Worm (Caenorhabditis elegans) whole organism, L1 larva: Measurements from ENCODE around the gene B0303.16.

ENCODE experiments used
- C04F5.9 ChIP-seq: sonication (generic microtip); optimal IDR thresholded peaks from 2 replicates; lab custom pipeline; 2016; ENCODE audit warnings: missing genetic modification characterization, missing compliant biosample characterization
- C16A3.4 ChIP-seq: fragments of 150-350 bp; optimal IDR thresholded peaks from 2 replicates; lab custom pipeline; 2014; ENCODE audit warnings: missing biosample characterization, missing genetic modification characterization
- C34B4.2 ChIP-seq: sonication (generic microtip); optimal IDR thresholded peaks from 2 replicates; lab custom pipeline; 2017; ENCODE audit warnings: mild to moderate bottlenecking, missing genetic modification characterization, missing compliant biosample characterization
- F16B12.6 ChIP-seq: fragments of 150-350 bp; optimal IDR thresholded peaks from 2 replicates; lab custom pipeline; 2014; ENCODE audit warnings: missing biosample characterization, missing genetic modification characterization
- Y116A8C.19 ChIP-seq: sonication (generic microtip); optimal IDR thresholded peaks from 2 replicates; lab custom pipeline; 2016; ENCODE audit warnings: missing compliant biosample characterization, missing genetic modification characterization, borderline replicate concordance
- alr-1 ChIP-seq: fragments of 200-800 bp; sonication (Bioruptor generic); optimal IDR thresholded peaks from 2 replicates; lab custom pipeline; 2018; ENCODE audit warnings: borderline replicate concordance, mild to moderate bottlenecking, missing genetic modification characterization, missing compliant biosample characterization
- ama-1 ChIP-seq: fragments of 150-350 bp; optimal IDR thresholded peaks from 2 replicates; lab custom pipeline; 2014
- blmp-1 ChIP-seq: fragments of 150-350 bp; optimal IDR thresholded peaks from 2 replicates; lab custom pipeline; 2014; ENCODE audit warnings: missing biosample characterization, missing genetic modification characterization
- ceh-63 ChIP-seq: fragments of 200-800 bp; sonication (Bioruptor generic); optimal IDR thresholded peaks from 2 replicates; lab custom pipeline; 2018; ENCODE audit warnings: mild to moderate bottlenecking, missing genetic modification characterization, missing compliant biosample characterization
- ceh-8 ChIP-seq: fragments of 200-800 bp; sonication (Bioruptor generic); optimal IDR thresholded peaks from 2 replicates; lab custom pipeline; 2018; ENCODE audit warnings: mild to moderate bottlenecking, missing genetic modification characterization, moderate library complexity, missing compliant biosample characterization
- ceh-82 ChIP-seq, 3 experiments: fragments of 150-350 bp in 1 of 3; sonication (generic microtip) in 2 of 3; optimal IDR thresholded peaks; 2 replicates each; lab custom pipeline; 2014 to 2017; ENCODE audit warnings: missing biosample characterization in 3 of 3, missing genetic modification characterization in 3 of 3
- ces-1 ChIP-seq: fragments of 150-350 bp; optimal IDR thresholded peaks from 2 replicates; lab custom pipeline; 2014; ENCODE audit warnings: missing biosample characterization, missing genetic modification reagents, missing genetic modification characterization
- dsc-1 ChIP-seq: sonication (generic microtip); optimal IDR thresholded peaks from 2 replicates; lab custom pipeline; 2016; ENCODE audit warnings: mild to moderate bottlenecking, missing genetic modification characterization, missing compliant biosample characterization
- efl-1 ChIP-seq, 4 experiments: fragments of 150-350 bp; optimal IDR thresholded peaks in 3 of 4; peaks in 1 of 4; 1 replicate in 1 of 4; 2 replicates in 3 of 4; lab custom pipeline; 2014; ENCODE audit warnings: missing biosample characterization in 2 of 4, missing genetic modification characterization in 2 of 4, missing genetic modification reagents in 2 of 4
- efl-3 ChIP-seq: fragments of 200-800 bp; sonication (Bioruptor generic); optimal IDR thresholded peaks from 2 replicates; lab custom pipeline; 2018; ENCODE audit warnings: mild to moderate bottlenecking, missing genetic modification characterization, missing compliant biosample characterization
- fkh-10 ChIP-seq: sonication (generic microtip); optimal IDR thresholded peaks from 2 replicates; lab custom pipeline; 2017; ENCODE audit warnings: missing biosample characterization, missing genetic modification reagents, missing genetic modification characterization
- fkh-4 ChIP-seq: sonication (generic microtip); optimal IDR thresholded peaks from 2 replicates; lab custom pipeline; 2016; ENCODE audit warnings: missing compliant biosample characterization, missing genetic modification characterization, borderline replicate concordance
- fkh-8 ChIP-seq: sonication (generic microtip); optimal IDR thresholded peaks from 2 replicates; lab custom pipeline; 2016; ENCODE audit warnings: mild to moderate bottlenecking, missing genetic modification characterization, missing compliant biosample characterization
- fos-1 ChIP-seq: fragments of 150-350 bp; optimal IDR thresholded peaks from 2 replicates; lab custom pipeline; 2014; ENCODE audit warnings: missing biosample characterization, missing genetic modification characterization
- grh-1 ChIP-seq: fragments of 200-800 bp; sonication (Bioruptor generic); IDR thresholded peaks from 2 replicates; pipeline ENCODE4 v1.3.6; 2022; ENCODE audit warnings: missing genetic modification reagents, missing genetic modification characterization, missing compliant biosample characterization
- hlh-17 ChIP-seq: fragments of 200-800 bp; sonication (Bioruptor generic); optimal IDR thresholded peaks from 2 replicates; lab custom pipeline; 2018; ENCODE audit warnings: missing genetic modification characterization, mild to moderate bottlenecking, missing compliant biosample characterization, moderate library complexity, borderline replicate concordance
- hlh-4 ChIP-seq: sonication (generic microtip); optimal IDR thresholded peaks from 2 replicates; lab custom pipeline; 2016; ENCODE audit warnings: mild to moderate bottlenecking, missing genetic modification characterization, missing compliant biosample characterization
- hpl-2 ChIP-seq: fragments of 150-350 bp; optimal IDR thresholded peaks from 2 replicates; lab custom pipeline; 2014; ENCODE audit warnings: missing biosample characterization, missing genetic modification reagents, missing genetic modification characterization
- lin-14 ChIP-seq: fragments of 200-800 bp; sonication (Bioruptor generic); optimal IDR thresholded peaks from 2 replicates; lab custom pipeline; 2018; ENCODE audit warnings: mild to moderate bottlenecking, missing genetic modification characterization, moderate library complexity, missing compliant biosample characterization
- lin-15B ChIP-seq: fragments of 150-350 bp; sonication (generic microtip); optimal IDR thresholded peaks from 3 replicates; lab custom pipeline; 2014; ENCODE audit warnings: missing biosample characterization, missing genetic modification characterization
- lin-35 ChIP-seq, 2 experiments: fragments of 150-350 bp; optimal IDR thresholded peaks; 2 replicates each; lab custom pipeline; 2014; ENCODE audit warnings: missing biosample characterization in 2 of 2, missing genetic modification characterization in 2 of 2, missing genetic modification reagents in 2 of 2
- lir-3 ChIP-seq: sonication (generic microtip); optimal IDR thresholded peaks from 2 replicates; lab custom pipeline; 2016; ENCODE audit warnings: mild to moderate bottlenecking, missing genetic modification characterization, moderate library complexity, missing compliant biosample characterization; ENCODE audit not compliant: poor library complexity
- lsy-2 ChIP-seq, 2 experiments: fragments of 150-350 bp; optimal IDR thresholded peaks; 2 replicates each; lab custom pipeline; 2014; ENCODE audit warnings: missing biosample characterization in 2 of 2, missing genetic modification characterization in 2 of 2
- mdl-1 ChIP-seq, 2 experiments: fragments of 150-350 bp; optimal IDR thresholded peaks; 2 replicates each; lab custom pipeline; 2014 to 2017; ENCODE audit warnings: missing biosample characterization in 2 of 2, missing genetic modification characterization in 2 of 2, inconsistent platforms in 1 of 2
- mep-1 ChIP-seq: fragments of 150-350 bp; optimal IDR thresholded peaks from 2 replicates; lab custom pipeline; 2014; ENCODE audit warnings: missing biosample characterization, missing genetic modification characterization
- nhr-11 ChIP-seq: fragments of 150-350 bp; optimal IDR thresholded peaks from 2 replicates; lab custom pipeline; 2014; ENCODE audit warnings: missing biosample characterization, missing genetic modification characterization
- nhr-19 ChIP-seq: fragments of 200-800 bp; sonication (Bioruptor generic); conservative IDR thresholded peaks from 2 replicates; pipeline ENCODE4 v1.3.6; 2022; ENCODE audit warnings: missing genetic modification characterization, missing compliant biosample characterization
- nhr-20 ChIP-seq: sonication (generic microtip); optimal IDR thresholded peaks from 2 replicates; lab custom pipeline; 2016; ENCODE audit warnings: mild to moderate bottlenecking, missing genetic modification characterization, missing compliant biosample characterization
- nhr-237 ChIP-seq: fragments of 150-350 bp; optimal IDR thresholded peaks from 2 replicates; lab custom pipeline; 2014; ENCODE audit warnings: missing biosample characterization, missing genetic modification characterization
- nhr-28 ChIP-seq: fragments of 150-350 bp; optimal IDR thresholded peaks from 2 replicates; lab custom pipeline; 2014; ENCODE audit warnings: missing biosample characterization, missing genetic modification characterization
- nhr-47 ChIP-seq: sonication (generic microtip); optimal IDR thresholded peaks from 2 replicates; lab custom pipeline; 2016; ENCODE audit warnings: mild to moderate bottlenecking, missing genetic modification characterization, moderate library complexity, missing compliant biosample characterization
- nhr-71 ChIP-seq: sonication (generic microtip); optimal IDR thresholded peaks from 2 replicates; lab custom pipeline; 2016; ENCODE audit warnings: mild to moderate bottlenecking, missing genetic modification characterization, moderate library complexity, missing compliant biosample characterization
- nhr-77 ChIP-seq: fragments of 150-350 bp; optimal IDR thresholded peaks from 2 replicates; lab custom pipeline; 2014; ENCODE audit warnings: missing biosample characterization, missing genetic modification characterization
- nhr-84 ChIP-seq: sonication (generic microtip); optimal IDR thresholded peaks from 2 replicates; lab custom pipeline; 2017; ENCODE audit warnings: missing biosample characterization, missing genetic modification characterization
- pag-3 ChIP-seq: sonication (generic microtip); optimal IDR thresholded peaks from 2 replicates; lab custom pipeline; 2017; ENCODE audit warnings: missing genetic modification characterization, mild to moderate bottlenecking, missing compliant biosample characterization, antibody characterized with exemption, borderline replicate concordance; ENCODE audit not compliant: insufficient read depth
- pax-3 ChIP-seq: fragments of 200-800 bp; sonication (Bioruptor generic); optimal IDR thresholded peaks from 2 replicates; lab custom pipeline; 2018; ENCODE audit warnings: mild to moderate bottlenecking, missing genetic modification characterization, moderate library complexity, missing compliant biosample characterization
- pqm-1 ChIP-seq: sonication (generic microtip); optimal IDR thresholded peaks from 3 replicates; lab custom pipeline; 2017; ENCODE audit warnings: missing biosample characterization, missing genetic modification characterization
- rnt-1 ChIP-seq: sonication (generic microtip); optimal IDR thresholded peaks from 2 replicates; lab custom pipeline; 2016; ENCODE audit warnings: mild to moderate bottlenecking, missing genetic modification characterization, moderate library complexity, missing compliant biosample characterization
- skn-1 ChIP-seq: fragments of 150-350 bp; optimal IDR thresholded peaks from 2 replicates; lab custom pipeline; 2014; ENCODE audit warnings: missing biosample characterization, missing genetic modification characterization
- snpc-4 ChIP-seq: fragments of 150-350 bp; optimal IDR thresholded peaks from 2 replicates; lab custom pipeline; 2014; ENCODE audit warnings: missing biosample characterization, missing genetic modification characterization
- snu-23 ChIP-seq: sonication (generic microtip); optimal IDR thresholded peaks from 2 replicates; lab custom pipeline; 2016; ENCODE audit warnings: missing genetic modification characterization, missing compliant biosample characterization
- swsn-7 ChIP-seq: sonication (generic microtip); optimal IDR thresholded peaks from 2 replicates; lab custom pipeline; 2016; ENCODE audit warnings: missing genetic modification characterization, missing compliant biosample characterization
- tbx-2 ChIP-seq: sonication (generic microtip); optimal IDR thresholded peaks from 2 replicates; lab custom pipeline; 2016; ENCODE audit warnings: missing genetic modification characterization, missing compliant biosample characterization
- unc-30 ChIP-seq: sonication (generic microtip); optimal IDR thresholded peaks from 2 replicates; lab custom pipeline; 2017; ENCODE audit warnings: missing biosample characterization, missing genetic modification characterization
- vab-15 ChIP-seq: sonication (generic microtip); optimal IDR thresholded peaks from 2 replicates; lab custom pipeline; 2017; ENCODE audit warnings: missing genotype, mild to moderate bottlenecking, missing genetic modification characterization, missing compliant biosample characterization
- zag-1 ChIP-seq: fragments of 150-350 bp; optimal IDR thresholded peaks from 2 replicates; lab custom pipeline; 2014; ENCODE audit warnings: missing biosample characterization, missing genetic modification characterization
- ztf-11 ChIP-seq, 2 experiments: sonication (generic microtip); optimal IDR thresholded peaks; 2 replicates each; lab custom pipeline; 2016 to 2017; ENCODE audit warnings: missing genetic modification characterization in 2 of 2, missing biosample characterization in 1 of 2, missing compliant biosample characterization in 1 of 2
- ztf-4 ChIP-seq: fragments of 150-350 bp; optimal IDR thresholded peaks from 2 replicates; lab custom pipeline; 2014; ENCODE audit warnings: missing biosample characterization, missing genetic modification characterization

B0303.16 gene

DNA sequence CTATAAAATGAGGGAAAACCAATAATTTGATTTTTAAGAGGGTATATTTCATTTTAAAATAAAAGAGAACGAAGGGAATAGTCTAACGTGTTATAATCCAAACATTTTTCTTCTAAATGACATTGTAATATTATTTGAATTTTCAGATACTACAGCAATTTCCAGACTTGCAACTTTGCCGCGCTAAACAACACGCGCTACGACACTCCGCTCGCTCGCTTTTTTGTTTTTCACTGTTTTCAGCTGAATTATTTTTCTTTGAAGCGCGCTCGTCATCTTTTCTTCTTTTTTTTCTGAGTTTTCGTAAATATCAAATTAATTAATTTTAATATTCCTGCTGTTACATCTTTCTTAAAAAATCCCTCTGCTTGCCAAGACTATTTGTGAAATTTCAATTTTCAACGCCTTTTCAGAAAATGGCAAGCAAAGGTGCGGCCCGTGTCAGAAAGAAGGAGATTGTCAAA lies 12.4 kb downstream of the B0303.16 start, which contains the start of gene mrpl-11:
Gene mrpl-11 (plus strand): TSS at position 414 of the 464 bp plus-strand sequence.
- no peak for TF ChIP-seq C04F5.9
- TF ChIP-seq ztf-4 (tag; lab: Kevin White, UChicago), result no peak
- TF ChIP-seq ceh-63 (GFP tag; lab: Kevin White, UChicago), result no peak
- TF ChIP-seq nhr-47 (tag; lab: Kevin White, UChicago), result no peak
- TF ChIP-seq unc-30, result no peak
- peak; percentile 17 for TF ChIP-seq nhr-71 (tag; lab: Kevin White, UChicago)
- no peak for TF ChIP-seq fos-1 (tag; lab: Kevin White, UChicago)
- no peak for TF ChIP-seq tbx-2 (tag; lab: Kevin White, UChicago)
- TF ChIP-seq lsy-2 (tag; optimal IDR thresholded peaks at IDR 0.05; lab: Kevin White, UChicago), result peak in 1 of 2 experiments; percentile 45
- no peak for TF ChIP-seq blmp-1 (tag; lab: Kevin White, UChicago)
- no peak for TF ChIP-seq zag-1 (tag; lab: Kevin White, UChicago)
- no peak for TF ChIP-seq C34B4.2 (tag; lab: Kevin White, UChicago)
- peak in 1 of 2 experiments; percentile 33 for TF ChIP-seq efl-1 (optimal IDR thresholded peaks at IDR 0.05; lab: Kevin White, UChicago)
- TF ChIP-seq efl-1 (GFP tag; optimal IDR thresholded peaks at IDR 0.05 in 1 of 2; lab: Kevin White, UChicago), result peak; percentile 33 to 89
- no peak for TF ChIP-seq pqm-1 (tag; lab: Kevin White, UChicago)
- TF ChIP-seq pag-3, result no peak
- no peak for TF ChIP-seq ztf-11 (tag; optimal IDR thresholded peaks at IDR 0.05; lab: Kevin White, UChicago)
- TF ChIP-seq alr-1 (tag; lab: Kevin White, UChicago), result no peak
- no peak for TF ChIP-seq ces-1 (GFP tag; lab: Kevin White, UChicago)
- no peak for TF ChIP-seq nhr-20
- TF ChIP-seq nhr-11 (tag; lab: Kevin White, UChicago), result no peak
- no peak for TF ChIP-seq nhr-19 (GFP tag; lab: Robert Waterston, UW)
- TF ChIP-seq ceh-8 (GFP tag; lab: Kevin White, UChicago), result no peak
- TF ChIP-seq lin-15B (tag; lab: Kevin White, UChicago), result no peak
- TF ChIP-seq nhr-237 (tag; lab: Kevin White, UChicago), result no peak
- TF ChIP-seq hlh-4 (tag; lab: Kevin White, UChicago), result no peak
- TF ChIP-seq lin-35 (GFP tag; optimal IDR thresholded peaks at IDR 0.05; lab: Kevin White, UChicago), result peak; percentile 4 to 48
- no peak for TF ChIP-seq ama-1
- no peak for TF ChIP-seq Y116A8C.19 (tag; lab: Kevin White, UChicago)
- TF ChIP-seq fkh-8 (tag; lab: Kevin White, UChicago), result no peak
- TF ChIP-seq lin-14 (GFP tag; lab: Kevin White, UChicago), result no peak
- peak in 1 of 3 experiments; percentile 6 for TF ChIP-seq ceh-82 (tag; optimal IDR thresholded peaks at IDR 0.05; lab: Kevin White, UChicago)
- TF ChIP-seq skn-1 (tag; lab: Kevin White, UChicago), result no peak
- TF ChIP-seq pax-3 (tag; lab: Kevin White, UChicago), result no peak
- no peak for TF ChIP-seq snpc-4
- TF ChIP-seq rnt-1 (tag; lab: Kevin White, UChicago), result no peak
- peak; percentile 21 for TF ChIP-seq snu-23 (GFP tag; lab: Kevin White, UChicago)
- TF ChIP-seq C16A3.4 (tag; lab: Kevin White, UChicago), result no peak
- no peak for TF ChIP-seq mdl-1 (tag; optimal IDR thresholded peaks at IDR 0.05; lab: Kevin White, UChicago)
- TF ChIP-seq nhr-28 (tag; lab: Kevin White, UChicago), result no peak
- TF ChIP-seq hlh-17, result no peak
- no peak for TF ChIP-seq lir-3
- no peak for TF ChIP-seq fkh-4 (tag; lab: Kevin White, UChicago)
- no peak for TF ChIP-seq nhr-77 (tag; lab: Kevin White, UChicago)
- TF ChIP-seq grh-1 (GFP tag; lab: Robert Waterston, UW), result no peak
- no peak for TF ChIP-seq F16B12.6
- no peak for TF ChIP-seq nhr-84
- TF ChIP-seq dsc-1 (tag; lab: Kevin White, UChicago), result no peak
- peak; percentile 9 for TF ChIP-seq swsn-7 (tag; lab: Kevin White, UChicago)
- TF ChIP-seq vab-15 (tag; lab: Kevin White, UChicago), result no peak
- TF ChIP-seq hpl-2, result no peak
- TF ChIP-seq efl-3 (GFP tag; lab: Kevin White, UChicago), result no peak
- no peak for TF ChIP-seq mep-1
- TF ChIP-seq fkh-10, result no peak
